Worm (Caenorhabditis elegans) whole organism, L3 larva: ENCODE data around the gene col-125.
A peak's percentile ranks its signal among the peaks of the same experiment; 100 is the strongest.

Source experiments
- ZK546.5 ChIP-seq: sonication (generic microtip); optimal IDR thresholded peaks from 2 replicates; lab custom pipeline; 2017; ENCODE audit warnings: missing biosample characterization, missing genetic modification characterization
- ama-1 ChIP-seq: fragments of 150-350 bp; optimal IDR thresholded peaks from 2 replicates; lab custom pipeline; 2018
- elt-1 ChIP-seq: fragments of 150-350 bp; optimal IDR thresholded peaks from 2 replicates; lab custom pipeline; 2014; ENCODE audit warnings: missing biosample characterization, missing genetic modification characterization
- fkh-10 ChIP-seq: sonication (generic microtip); optimal IDR thresholded peaks from 2 replicates; lab custom pipeline; 2017; ENCODE audit warnings: missing biosample characterization, missing genetic modification reagents, missing genetic modification characterization
- jun-1 ChIP-seq: fragments of 150-350 bp; optimal IDR thresholded peaks from 2 replicates; lab custom pipeline; 2014; ENCODE audit warnings: missing biosample characterization, missing genetic modification reagents, missing genetic modification characterization
- lin-15B ChIP-seq: fragments of 150-350 bp; optimal IDR thresholded peaks from 2 replicates; lab custom pipeline; 2014; ENCODE audit warnings: missing biosample characterization, missing genetic modification characterization
- lin-39 ChIP-seq: fragments of 150-350 bp; optimal IDR thresholded peaks from 2 replicates; lab custom pipeline; 2018; ENCODE audit warnings: missing biosample characterization, missing genetic modification reagents, missing genetic modification characterization
- nhr-12 ChIP-seq: fragments of 150-350 bp; optimal IDR thresholded peaks from 2 replicates; lab custom pipeline; 2014; ENCODE audit warnings: missing biosample characterization, missing genetic modification characterization
- pqm-1 ChIP-seq: fragments of 150-350 bp; optimal IDR thresholded peaks from 2 replicates; lab custom pipeline; 2017; ENCODE audit warnings: missing biosample characterization, missing genetic modification characterization, inconsistent platforms
- snpc-4 ChIP-seq: fragments of 150-350 bp; optimal IDR thresholded peaks from 2 replicates; lab custom pipeline; 2014; ENCODE audit warnings: missing biosample characterization, missing genetic modification characterization

- TF ChIP-seq lin-39 (tag; lab: Kevin White, UChicago) = no peak
- TF ChIP-seq snpc-4 (tag; lab: Kevin White, UChicago) = no peak
- TF ChIP-seq pqm-1 (tag; lab: Kevin White, UChicago) = peak; percentile 11
- TF ChIP-seq elt-1 (tag; lab: Kevin White, UChicago) = no peak
- TF ChIP-seq ZK546.5 (tag; lab: Kevin White, UChicago) = no peak
- no peak for TF ChIP-seq nhr-12 (tag; lab: Kevin White, UChicago)
- no peak for TF ChIP-seq fkh-10 (GFP tag; lab: Kevin White, UChicago)
- TF ChIP-seq jun-1 (tag; lab: Kevin White, UChicago) = no peak
- TF ChIP-seq lin-15B = no peak
- no peak for TF ChIP-seq ama-1 (lab: Kevin White, UChicago)
Observed at ce11 chrIV:11230069-11230468, 4.8 kb downstream of the col-125 start, which contains the start of gene best-7.
